Fruit fly (Drosophila melanogaster): ENCODE results near the gene Pig1.

The Pig1 gene

dm6 chrX:3249189-3249588 lies at the start of gene Pig1:
Pig1 (minus strand) TSS chrX:3249289.
- no peak for TF ChIP-seq Mio (GFP tag; optimal IDR thresholded peaks at IDR 0.05)
- TF ChIP-seq brk (GFP tag; optimal IDR thresholded peaks at IDR 0.05): no peak
- TF ChIP-seq Dif (GFP tag; optimal IDR thresholded peaks at IDR 0.05; ENCODE audit: partially characterized antibody): no peak
- no peak for TF ChIP-seq usp (GFP tag; optimal IDR thresholded peaks at IDR 0.05)
- no peak for TF ChIP-seq Myc (optimal IDR thresholded peaks at IDR 0.05)
- TF ChIP-seq Vsx2 (GFP tag; optimal IDR thresholded peaks at IDR 0.05; ENCODE audit: partially characterized antibody): no peak
- no peak for TF ChIP-seq br (GFP tag; optimal IDR thresholded peaks at IDR 0.05)
- no peak for TF ChIP-seq dl (GFP tag; optimal IDR thresholded peaks at IDR 0.05; ENCODE audit: insufficient read depth in 1 of 2, partially characterized antibody in 2 of 2)
- no peak for TF ChIP-seq CrebA (GFP tag; optimal IDR thresholded peaks at IDR 0.05; ENCODE audit: borderline replicate concordance)
- no peak for TF ChIP-seq CG32264 (GFP tag; optimal IDR thresholded peaks at IDR 0.05)

DNA sequence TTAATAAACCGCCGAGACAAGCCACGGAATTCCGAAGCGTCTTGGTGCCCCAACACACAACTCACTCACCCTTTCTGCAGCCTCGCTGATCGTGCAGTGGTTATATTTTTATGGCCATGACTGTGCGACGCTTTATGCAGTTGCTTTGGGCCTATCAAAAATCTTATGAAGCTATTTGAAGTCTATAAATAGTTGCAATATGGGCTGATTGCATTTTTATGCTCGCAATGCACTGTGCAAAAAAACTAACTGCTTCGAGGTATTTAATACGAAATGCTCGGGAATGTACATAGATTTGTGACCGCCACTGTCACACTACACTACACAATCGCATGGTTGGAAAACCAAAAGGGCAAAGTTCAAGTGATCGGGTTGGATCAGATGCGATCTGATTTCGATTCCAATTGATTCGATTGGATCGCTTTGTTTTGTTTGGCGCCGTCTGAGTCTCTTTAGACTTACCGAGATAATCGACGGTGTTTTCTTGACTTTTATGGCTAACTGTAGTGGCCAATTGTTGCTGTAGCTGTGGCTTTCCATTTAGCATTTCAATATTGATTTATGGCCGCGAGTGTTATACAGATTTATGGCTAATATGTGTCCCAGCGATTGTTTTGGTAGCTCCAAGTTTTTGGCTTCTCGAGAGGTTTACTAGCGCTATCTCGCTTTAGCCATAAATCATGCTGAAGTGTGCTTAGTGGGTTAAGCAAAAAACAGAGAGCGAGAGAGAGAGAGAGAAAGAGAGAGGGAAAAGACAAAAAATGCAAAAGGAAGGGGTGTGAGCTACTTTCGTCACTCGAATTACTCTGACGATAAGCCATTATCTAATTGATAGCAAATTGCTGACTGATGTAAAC lies 48.6 kb upstream of the Pig1 start:
- TF ChIP-seq Hr78 (GFP tag; optimal IDR thresholded peaks at IDR 0.05): no peak
- TF ChIP-seq brk (GFP tag; optimal IDR thresholded peaks at IDR 0.05): no peak
- TF ChIP-seq sage (GFP tag; optimal IDR thresholded peaks at IDR 0.05): no peak
- TF ChIP-seq tai (GFP tag; optimal IDR thresholded peaks at IDR 0.05): no peak
- no peak for TF ChIP-seq pan (optimal IDR thresholded peaks at IDR 0.05)

DNA sequence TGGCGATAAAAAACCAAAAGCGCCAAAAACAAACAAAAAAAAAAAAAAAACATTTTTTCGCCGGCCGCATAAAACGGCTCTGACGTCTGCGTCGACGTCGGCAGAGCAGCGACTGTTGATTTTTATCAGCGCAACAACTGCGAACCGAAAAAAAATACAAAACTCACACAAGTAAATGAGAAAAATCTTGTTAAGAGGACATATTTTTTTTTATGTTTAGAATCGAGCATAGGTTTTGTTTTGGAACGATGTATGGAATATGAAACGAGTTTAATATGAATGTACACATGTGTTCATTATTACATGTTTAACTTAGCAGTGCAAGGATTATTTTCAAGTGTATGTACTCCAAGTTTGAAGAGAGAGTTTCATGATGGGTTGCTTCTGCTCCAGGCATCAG lies 46.9 kb upstream of the Pig1 start:
- TF ChIP-seq tai (GFP tag; optimal IDR thresholded peaks at IDR 0.05) (no peak), psq (GFP tag; optimal IDR thresholded peaks at IDR 0.05) (peak; percentile 34), h (GFP tag; optimal IDR thresholded peaks at IDR 0.05) (peak; percentile 58), foxo (GFP tag; optimal IDR thresholded peaks at IDR 0.05) (peak in 1 of 2 experiments; percentile 59), OdsH (GFP tag; optimal IDR thresholded peaks at IDR 0.05) (peak; percentile 44), rgr (GFP tag; optimal IDR thresholded peaks at IDR 0.05) (peak; percentile 58), br (GFP tag; optimal IDR thresholded peaks at IDR 0.05) (peak; percentile 4), Hr78 (GFP tag; optimal IDR thresholded peaks at IDR 0.05) (no peak), fru (GFP tag; optimal IDR thresholded peaks at IDR 0.05) (peak; percentile 56), brk (GFP tag; optimal IDR thresholded peaks at IDR 0.05) (peak; percentile 11), CrebA (GFP tag; optimal IDR thresholded peaks at IDR 0.05; ENCODE audit: borderline replicate concordance) (no peak), woc (GFP tag; optimal IDR thresholded peaks at IDR 0.05) (peak; percentile 31), ey (GFP tag; optimal IDR thresholded peaks at IDR 0.05) (peak; percentile 50), Hnf4 (GFP tag; optimal IDR thresholded peaks at IDR 0.05) (peak; percentile 34)

DNA sequence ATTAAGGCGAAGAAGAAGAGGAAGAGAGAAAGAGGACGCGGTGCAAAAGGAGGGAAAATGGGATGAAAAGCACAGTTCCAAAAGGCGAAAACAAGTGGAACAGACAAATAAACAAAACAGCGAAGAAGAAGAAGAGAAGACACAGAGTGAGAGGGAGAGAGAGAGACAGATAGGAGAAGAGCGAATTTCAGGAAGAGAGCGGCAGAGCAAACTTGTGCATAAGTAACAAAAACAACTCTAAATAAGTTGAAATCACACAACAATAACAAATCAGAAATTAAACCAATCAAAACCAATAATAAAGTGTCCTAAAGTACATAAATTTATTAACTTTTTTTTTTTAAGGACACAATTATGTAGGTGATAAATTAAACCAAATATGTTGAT lies 46.4 kb upstream of the Pig1 start:
- no peak for TF ChIP-seq jim (GFP tag; optimal IDR thresholded peaks at IDR 0.05)
- no peak for TF ChIP-seq sage (GFP tag; optimal IDR thresholded peaks at IDR 0.05)
- no peak for TF ChIP-seq CrebA (GFP tag; optimal IDR thresholded peaks at IDR 0.05; ENCODE audit: borderline replicate concordance)
- TF ChIP-seq Hr78 (GFP tag; optimal IDR thresholded peaks at IDR 0.05): no peak
- no peak for TF ChIP-seq Dfd (GFP tag; optimal IDR thresholded peaks at IDR 0.05)
- TF ChIP-seq h (GFP tag; optimal IDR thresholded peaks at IDR 0.05): no peak
- TF ChIP-seq dsf (GFP tag; optimal IDR thresholded peaks at IDR 0.05; ENCODE audit: borderline replicate concordance): no peak
- no peak for TF ChIP-seq woc (GFP tag; optimal IDR thresholded peaks at IDR 0.05)
- no peak for TF ChIP-seq Rel (GFP tag; optimal IDR thresholded peaks at IDR 0.05)
- no peak for TF ChIP-seq Rel (tag; optimal IDR thresholded peaks at IDR 0.05)

dm6 chrX:3294816-3295466 lies 45.9 kb upstream of the Pig1 start:
- TF ChIP-seq Rel (GFP tag; optimal IDR thresholded peaks at IDR 0.05): peak; percentile 41
- peak; percentile 26 for TF ChIP-seq Rel (tag; optimal IDR thresholded peaks at IDR 0.05)
- no peak for TF ChIP-seq usp (GFP tag; optimal IDR thresholded peaks at IDR 0.05)
- TF ChIP-seq dl (GFP tag; optimal IDR thresholded peaks at IDR 0.05; ENCODE audit: insufficient read depth in 1 of 2, partially characterized antibody in 2 of 2): no peak
- peak; percentile 83 for TF ChIP-seq dmrt93B (GFP tag; optimal IDR thresholded peaks at IDR 0.05)
- peak; percentile 85 for TF ChIP-seq Jra (GFP tag; optimal IDR thresholded peaks at IDR 0.05)
- TF ChIP-seq CG9705 (GFP tag; optimal IDR thresholded peaks at IDR 0.05): peak; percentile 14
- no peak for TF ChIP-seq Dfd (GFP tag; optimal IDR thresholded peaks at IDR 0.05)
- TF ChIP-seq pan (optimal IDR thresholded peaks at IDR 0.05): no peak
- peak; percentile 67 for TF ChIP-seq sage (GFP tag; optimal IDR thresholded peaks at IDR 0.05)
- peak; percentile 94 for TF ChIP-seq br (GFP tag; optimal IDR thresholded peaks at IDR 0.05)
- TF ChIP-seq jim (GFP tag; optimal IDR thresholded peaks at IDR 0.05): no peak
- TF ChIP-seq dsf (GFP tag; optimal IDR thresholded peaks at IDR 0.05; ENCODE audit: borderline replicate concordance): peak; percentile 48
- TF ChIP-seq lola (GFP tag; optimal IDR thresholded peaks at IDR 0.05): no peak
- TF ChIP-seq Hnf4 (GFP tag; optimal IDR thresholded peaks at IDR 0.05): peak; percentile 94
- peak; percentile 60 for TF ChIP-seq GATAd (GFP tag; optimal IDR thresholded peaks at IDR 0.05)
- no peak for TF ChIP-seq Hr78 (GFP tag; optimal IDR thresholded peaks at IDR 0.05)
- TF ChIP-seq Abd-B (GFP tag; optimal IDR thresholded peaks at IDR 0.05): no peak
- peak; percentile 85 for TF ChIP-seq psq (GFP tag; optimal IDR thresholded peaks at IDR 0.05)
- TF ChIP-seq rgr (GFP tag; optimal IDR thresholded peaks at IDR 0.05): peak; percentile 95
- TF ChIP-seq tai (GFP tag; optimal IDR thresholded peaks at IDR 0.05): peak; percentile 86
- TF ChIP-seq fru (GFP tag; optimal IDR thresholded peaks at IDR 0.05): peak; percentile 97
- peak; percentile 85 for TF ChIP-seq Sp1 (GFP tag; optimal IDR thresholded peaks at IDR 0.05)
- TF ChIP-seq Myc (optimal IDR thresholded peaks at IDR 0.05): no peak
- no peak for TF ChIP-seq Vsx2 (GFP tag; optimal IDR thresholded peaks at IDR 0.05; ENCODE audit: partially characterized antibody)
- TF ChIP-seq Dif (GFP tag; optimal IDR thresholded peaks at IDR 0.05; ENCODE audit: partially characterized antibody): no peak
- TF ChIP-seq CG32264 (GFP tag; optimal IDR thresholded peaks at IDR 0.05): peak; percentile 78
- peak; percentile 64 for TF ChIP-seq Mio (GFP tag; optimal IDR thresholded peaks at IDR 0.05)

All from whole organism, wandering third instar larva.